Fruit fly (Drosophila melanogaster) whole organism, adult: ENCODE results near the gene CG5882.

Source experiments
- CG14711 ChIP-seq: fragments of 200-800 bp; sonication (Bioruptor generic); optimal IDR thresholded peaks from 2 replicates; lab custom pipeline; 2018; ENCODE audit warnings: missing biosample characterization, mild to moderate bottlenecking, missing genetic modification characterization, moderate library complexity
- CG1620 ChIP-seq: fragments of 200-800 bp; sonication (Bioruptor generic); optimal IDR thresholded peaks from 2 replicates; lab custom pipeline; 2016; ENCODE audit warnings: missing biosample characterization, missing genetic modification characterization
- CG33017 ChIP-seq: fragments of 200-800 bp; sonication (Bioruptor generic); optimal IDR thresholded peaks from 2 replicates; lab custom pipeline; 2018; ENCODE audit warnings: missing biosample characterization, mild to moderate bottlenecking, missing genetic modification characterization, moderate library complexity
- Crg-1 ChIP-seq: fragments of 200-800 bp; sonication (Bioruptor generic); optimal IDR thresholded peaks from 2 replicates; lab custom pipeline; 2016; ENCODE audit warnings: missing biosample characterization, missing genetic modification characterization
- Hr96 ChIP-seq: fragments of 200-800 bp; sonication (Bioruptor generic); optimal IDR thresholded peaks from 2 replicates; lab custom pipeline; 2016; ENCODE audit warnings: missing biosample characterization, missing genetic modification characterization
- bab1 ChIP-seq: fragments of 200-800 bp; sonication (Bioruptor generic); optimal IDR thresholded peaks from 3 replicates; lab custom pipeline; 2019; ENCODE audit warnings: missing biosample characterization, mild to moderate bottlenecking, missing genetic modification characterization, moderate library complexity
- cic ChIP-seq: fragments of 200-800 bp; sonication (Bioruptor generic); optimal IDR thresholded peaks from 2 replicates; lab custom pipeline; 2017; ENCODE audit warnings: missing biosample characterization, mild to moderate bottlenecking, missing genetic modification characterization, moderate library complexity
- kay ChIP-seq: fragments of 200-800 bp; sonication (Bioruptor generic); peaks from one replicate; lab custom pipeline; 2016; ENCODE audit warnings: missing biosample characterization, missing genetic modification characterization, borderline replicate concordance
- ovo ChIP-seq: fragments of 200-800 bp; sonication (Bioruptor generic); optimal IDR thresholded peaks from 2 replicates; lab custom pipeline; 2016; ENCODE audit warnings: missing biosample characterization, missing genetic modification characterization
- toe ChIP-seq: fragments of 200-800 bp; sonication (Bioruptor generic); optimal IDR thresholded peaks from 2 replicates; lab custom pipeline; 2016; ENCODE audit warnings: missing biosample characterization, missing genetic modification characterization

DNA sequence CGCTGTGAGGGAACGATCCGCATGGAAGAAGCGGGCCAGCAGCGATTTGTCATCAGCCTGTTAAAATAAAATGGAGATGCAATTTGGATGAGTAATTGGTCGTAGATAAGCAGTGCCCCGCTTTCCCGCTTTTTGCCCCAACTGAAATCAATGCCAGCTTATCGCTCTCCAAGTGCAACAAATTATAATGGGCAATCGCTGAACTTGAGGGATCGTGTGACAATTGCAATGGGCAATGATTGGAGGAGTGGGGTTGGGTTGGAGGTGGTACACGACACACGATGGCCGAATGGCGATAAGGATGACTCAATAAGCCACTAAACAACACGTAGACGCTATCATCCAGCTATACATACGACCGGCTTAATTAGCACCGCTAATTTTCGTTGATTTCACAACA lies 10.3 kb downstream of the CG5882 start:
- TF ChIP-seq Crg-1 (no peak), Hr96 (GFP tag; lab: Kevin White, UChicago) (no peak), kay (GFP tag; lab: Kevin White, UChicago) (no peak), bab1 (GFP tag; lab: Kevin White, UChicago) (no peak), cic (GFP tag; lab: Kevin White, UChicago) (no peak), CG33017 (no peak), toe (GFP tag; lab: Kevin White, UChicago) (no peak), CG1620 (no peak), ovo (no peak), CG14711 (tag; lab: Kevin White, UChicago) (no peak)
